Worm (Caenorhabditis elegans): Measurements from ENCODE around the gene T24D8.6.

DNA sequence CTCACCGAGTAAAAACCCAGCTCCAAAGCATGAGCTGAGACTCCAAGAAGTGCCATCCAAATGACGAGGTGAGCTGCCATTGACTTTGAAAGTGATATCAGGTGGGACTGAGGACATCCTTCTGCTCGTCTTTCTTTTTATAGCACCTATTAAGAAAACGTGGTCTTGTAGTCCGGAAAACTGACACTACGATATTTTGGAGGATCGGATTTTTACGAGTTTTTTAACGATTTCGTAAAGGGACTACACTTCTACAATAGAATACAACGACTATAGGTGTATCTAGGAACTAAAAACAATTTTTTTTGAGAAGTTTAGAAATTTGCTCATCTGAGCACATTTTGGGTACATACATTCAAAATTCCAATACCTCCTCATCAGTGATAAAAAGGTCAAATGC is 22.9 kb downstream of the T24D8.6 start, which contains the start of gene nlp-23:
- TF ChIP-seq unc-62 (GFP tag; optimal IDR thresholded peaks at IDR 0.05) = no peak
- no peak for TF ChIP-seq alr-1 (tag; optimal IDR thresholded peaks at IDR 0.05)
- no peak for TF ChIP-seq nhr-237 (tag; optimal IDR thresholded peaks at IDR 0.05)
